Worm (Caenorhabditis elegans) whole organism, L3 larva: Measurements from ENCODE around the gene clc-26.

Source experiments
- R02D3.7 ChIP-seq: fragments of 150-350 bp; optimal IDR thresholded peaks from 2 replicates; lab custom pipeline; 2014; ENCODE audit warnings: missing biosample characterization, missing genetic modification characterization
- ZK546.5 ChIP-seq: sonication (generic microtip); optimal IDR thresholded peaks from 2 replicates; lab custom pipeline; 2017; ENCODE audit warnings: missing biosample characterization, missing genetic modification characterization
- aly-2 ChIP-seq: fragments of 150-350 bp; optimal IDR thresholded peaks from 2 replicates; lab custom pipeline; 2014; ENCODE audit warnings: missing biosample characterization, missing genetic modification characterization
- ama-1 ChIP-seq: fragments of 150-350 bp; optimal IDR thresholded peaks from 2 replicates; lab custom pipeline; 2018
- ceh-28 ChIP-seq: fragments of 150-350 bp; optimal IDR thresholded peaks from 2 replicates; lab custom pipeline; 2014; ENCODE audit warnings: missing biosample characterization, missing genetic modification reagents, missing genetic modification characterization
- ceh-9 ChIP-seq: sonication (generic microtip); optimal IDR thresholded peaks from 2 replicates; lab custom pipeline; 2018; ENCODE audit warnings: missing biosample characterization, missing genetic modification characterization
- daf-12 ChIP-seq: fragments of 150-350 bp; optimal IDR thresholded peaks from 2 replicates; lab custom pipeline; 2014; ENCODE audit warnings: missing biosample characterization, missing genetic modification reagents, missing genetic modification characterization
- egl-27 ChIP-seq: sonication (generic microtip); optimal IDR thresholded peaks from 4 replicates; lab custom pipeline; 2017; ENCODE audit warnings: missing biosample characterization, missing genetic modification reagents, missing genetic modification characterization
- elt-1 ChIP-seq: fragments of 150-350 bp; optimal IDR thresholded peaks from 2 replicates; lab custom pipeline; 2014; ENCODE audit warnings: missing biosample characterization, missing genetic modification characterization
- elt-2 ChIP-seq: sonication (generic microtip); optimal IDR thresholded peaks from 2 replicates; lab custom pipeline; 2016; ENCODE audit warnings: missing genetic modification reagents, mild to moderate bottlenecking, missing genetic modification characterization, missing compliant biosample characterization
- elt-3 ChIP-seq, 3 experiments: fragments of 150-350 bp in 1 of 3; sonication (generic microtip) in 2 of 3; optimal IDR thresholded peaks; 2 replicates in 2 of 3; 4 replicates in 1 of 3; lab custom pipeline; 2014 to 2017; ENCODE audit warnings: missing biosample characterization in 3 of 3, missing genetic modification characterization in 3 of 3
- eor-1 ChIP-seq, 2 experiments: fragments of 150-350 bp; optimal IDR thresholded peaks; 2 replicates each; lab custom pipeline; 2014 to 2018; ENCODE audit warnings: missing biosample characterization in 2 of 2, missing genetic modification characterization in 2 of 2
- fos-1 ChIP-seq: fragments of 150-350 bp; optimal IDR thresholded peaks from 2 replicates; lab custom pipeline; 2014; ENCODE audit warnings: missing biosample characterization, missing genetic modification characterization
- hmg-11 ChIP-seq: sonication (generic microtip); optimal IDR thresholded peaks from 2 replicates; lab custom pipeline; 2016; ENCODE audit warnings: missing genetic modification characterization, missing compliant biosample characterization
- jun-1 ChIP-seq: fragments of 150-350 bp; optimal IDR thresholded peaks from 2 replicates; lab custom pipeline; 2014; ENCODE audit warnings: missing biosample characterization, missing genetic modification reagents, missing genetic modification characterization
- lin-15B ChIP-seq: fragments of 150-350 bp; optimal IDR thresholded peaks from 2 replicates; lab custom pipeline; 2014; ENCODE audit warnings: missing biosample characterization, missing genetic modification characterization
- lin-39 ChIP-seq: fragments of 150-350 bp; optimal IDR thresholded peaks from 2 replicates; lab custom pipeline; 2018; ENCODE audit warnings: missing biosample characterization, missing genetic modification reagents, missing genetic modification characterization
- lsy-12 ChIP-seq: sonication (generic microtip); optimal IDR thresholded peaks from 2 replicates; lab custom pipeline; 2016; ENCODE audit warnings: mild to moderate bottlenecking, missing genetic modification characterization, missing compliant biosample characterization
- mdl-1 ChIP-seq: fragments of 150-350 bp; optimal IDR thresholded peaks from 2 replicates; lab custom pipeline; 2014; ENCODE audit warnings: missing biosample characterization, missing genetic modification characterization
- mml-1 ChIP-seq: fragments of 150-350 bp; sonication (generic microtip); optimal IDR thresholded peaks from 3 replicates; lab custom pipeline; 2014; ENCODE audit warnings: missing biosample characterization, missing genetic modification characterization
- nfya-1 ChIP-seq: sonication (generic microtip); optimal IDR thresholded peaks from 2 replicates; lab custom pipeline; 2017; ENCODE audit warnings: missing genetic modification characterization, mild to moderate bottlenecking, missing compliant biosample characterization, antibody characterized with exemption, moderate library complexity; ENCODE audit not compliant: insufficient read depth
- nhr-11 ChIP-seq: fragments of 150-350 bp; optimal IDR thresholded peaks from 2 replicates; lab custom pipeline; 2014; ENCODE audit warnings: missing biosample characterization, missing genetic modification characterization
- nhr-12 ChIP-seq: fragments of 150-350 bp; optimal IDR thresholded peaks from 2 replicates; lab custom pipeline; 2014; ENCODE audit warnings: missing biosample characterization, missing genetic modification characterization
- nhr-23 ChIP-seq: fragments of 150-350 bp; optimal IDR thresholded peaks from 2 replicates; lab custom pipeline; 2014; ENCODE audit warnings: missing biosample characterization, missing genetic modification reagents, missing genetic modification characterization
- nhr-237 ChIP-seq: fragments of 150-350 bp; optimal IDR thresholded peaks from 2 replicates; lab custom pipeline; 2014; ENCODE audit warnings: missing biosample characterization, missing genetic modification characterization
- nhr-25 ChIP-seq: sonication (generic microtip); optimal IDR thresholded peaks from 2 replicates; lab custom pipeline; 2017; ENCODE audit warnings: missing biosample characterization, missing genetic modification characterization
- nhr-28 ChIP-seq: fragments of 150-350 bp; optimal IDR thresholded peaks from 2 replicates; lab custom pipeline; 2014; ENCODE audit warnings: missing biosample characterization, missing genetic modification characterization
- nhr-43 ChIP-seq: sonication (generic microtip); optimal IDR thresholded peaks from 2 replicates; lab custom pipeline; 2016; ENCODE audit warnings: mild to moderate bottlenecking, missing genetic modification characterization, missing compliant biosample characterization; ENCODE audit not compliant: poor library complexity, severe bottlenecking
- pha-4 ChIP-seq: fragments of 150-350 bp; optimal IDR thresholded peaks from 2 replicates; lab custom pipeline; 2014; ENCODE audit warnings: missing biosample characterization, missing genetic modification reagents, missing genetic modification characterization
- pqm-1 ChIP-seq: fragments of 150-350 bp; optimal IDR thresholded peaks from 2 replicates; lab custom pipeline; 2017; ENCODE audit warnings: missing biosample characterization, missing genetic modification characterization, inconsistent platforms
- sea-2 ChIP-seq: fragments of 150-350 bp; sonication (generic microtip); optimal IDR thresholded peaks from 4 replicates; lab custom pipeline; 2014; ENCODE audit warnings: missing biosample characterization, missing genetic modification reagents, missing genetic modification characterization
- tbx-2 ChIP-seq: sonication (generic microtip); optimal IDR thresholded peaks from 2 replicates; lab custom pipeline; 2016; ENCODE audit warnings: mild to moderate bottlenecking, missing genetic modification characterization, missing compliant biosample characterization
- unc-39 ChIP-seq: sonication (generic microtip); optimal IDR thresholded peaks from 4 replicates; lab custom pipeline; 2017; ENCODE audit warnings: missing biosample characterization, missing genetic modification characterization
- zag-1 ChIP-seq: fragments of 150-350 bp; optimal IDR thresholded peaks from 2 replicates; lab custom pipeline; 2014; ENCODE audit warnings: missing biosample characterization, missing genetic modification characterization
- ztf-11 ChIP-seq: fragments of 150-350 bp; optimal IDR thresholded peaks from 2 replicates; lab custom pipeline; 2014; ENCODE audit warnings: missing biosample characterization, missing genetic modification characterization

The clc-26 gene

DNA sequence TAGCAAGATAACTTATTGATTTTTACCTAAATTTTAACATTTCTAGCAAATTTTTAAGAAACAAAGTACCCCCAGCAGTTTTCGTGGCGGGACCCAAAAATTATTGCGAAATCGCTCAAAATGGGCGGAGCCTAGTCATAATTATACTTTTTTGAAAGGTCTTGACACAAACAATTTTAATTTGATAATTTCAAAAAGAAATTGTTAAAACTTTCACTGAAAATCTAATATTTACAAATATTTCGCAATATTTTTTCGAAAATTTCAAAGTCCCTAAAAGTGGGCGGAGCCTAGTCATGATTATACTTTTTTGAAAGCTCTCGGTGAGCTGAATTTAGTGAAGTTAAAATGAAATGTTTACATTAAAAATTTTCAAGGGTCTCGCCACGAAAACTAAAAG, 26.4 kb downstream of the clc-26 start:
- TF ChIP-seq ZK546.5 (tag; lab: Kevin White, UChicago) (no peak), nhr-28 (no peak), fos-1 (tag; lab: Kevin White, UChicago) (no peak), mml-1 (tag; lab: Kevin White, UChicago) (no peak), unc-39 (tag; lab: Kevin White, UChicago) (no peak), sea-2 (GFP tag; lab: Kevin White, UChicago) (no peak), eor-1 (tag; optimal IDR thresholded peaks at IDR 0.05; lab: Kevin White, UChicago) (no peak), ama-1 (no peak), mdl-1 (no peak), ztf-11 (tag; lab: Kevin White, UChicago) (no peak), nhr-11 (tag; lab: Kevin White, UChicago) (no peak), lsy-12 (tag; lab: Kevin White, UChicago) (no peak), jun-1 (tag; lab: Kevin White, UChicago) (no peak)

DNA sequence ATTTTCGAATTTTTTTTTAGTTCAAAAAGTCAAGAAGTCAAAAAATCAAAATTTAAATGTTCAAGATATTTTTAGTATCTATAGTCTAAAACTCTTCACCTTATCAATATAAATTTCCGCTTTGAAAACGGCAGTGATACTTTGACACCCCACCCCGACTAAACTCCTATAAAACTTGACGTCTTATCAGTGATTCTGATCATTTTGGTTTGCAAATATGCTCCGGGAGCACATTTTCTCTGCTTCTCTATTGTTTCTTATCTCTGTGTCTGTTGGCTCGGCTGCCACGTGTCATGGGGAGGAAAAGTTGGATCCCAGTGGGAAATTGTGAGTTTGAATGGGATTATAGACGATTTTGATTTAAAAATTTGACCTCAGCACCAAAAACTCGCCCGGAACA, 28.4 kb downstream of the clc-26 start, which contains the start of gene clec-150:
Gene clec-150, plus strand, starts transcription at position 198 of the 400 bp plus-strand sequence.
- TF ChIP-seq nhr-12 = no peak
- peak; percentile 96 for TF ChIP-seq pqm-1 (tag; lab: Kevin White, UChicago)
- TF ChIP-seq ceh-28 (tag; lab: Kevin White, UChicago) = no peak
- TF ChIP-seq nhr-43 (tag; lab: Kevin White, UChicago) = no peak
- no peak for TF ChIP-seq sea-2 (GFP tag; lab: Kevin White, UChicago)
- no peak for TF ChIP-seq lin-15B
- TF ChIP-seq aly-2 = no peak
- no peak for TF ChIP-seq nhr-11 (tag; lab: Kevin White, UChicago)
- TF ChIP-seq mdl-1 = no peak
- no peak for TF ChIP-seq mml-1 (tag; lab: Kevin White, UChicago)
- TF ChIP-seq egl-27 (tag; lab: Kevin White, UChicago) = no peak
- TF ChIP-seq daf-12 (tag; lab: Kevin White, UChicago) = no peak
- TF ChIP-seq nhr-23 (tag; lab: Kevin White, UChicago) = no peak
- no peak for TF ChIP-seq elt-1 (tag; lab: Kevin White, UChicago)
- peak; percentile 41 for TF ChIP-seq pha-4
- no peak for TF ChIP-seq nfya-1 (tag; lab: Kevin White, UChicago)
- peak; percentile 44 for TF ChIP-seq jun-1 (tag; lab: Kevin White, UChicago)
- TF ChIP-seq lin-39 (tag; lab: Kevin White, UChicago) = no peak
- no peak for TF ChIP-seq elt-3 (tag; optimal IDR thresholded peaks at IDR 0.05; lab: Kevin White, UChicago)
- TF ChIP-seq ama-1 = no peak
- TF ChIP-seq ZK546.5 (tag; lab: Kevin White, UChicago) = no peak
- no peak for TF ChIP-seq hmg-11
- TF ChIP-seq tbx-2 (tag; lab: Kevin White, UChicago) = no peak
- TF ChIP-seq lsy-12 (tag; lab: Kevin White, UChicago) = no peak
- no peak for TF ChIP-seq unc-39 (tag; lab: Kevin White, UChicago)
- no peak for TF ChIP-seq nhr-25 (tag; lab: Kevin White, UChicago)
- peak; percentile 98 for TF ChIP-seq elt-2 (tag; lab: Kevin White, UChicago)
- TF ChIP-seq ceh-9 (tag; lab: Kevin White, UChicago) = no peak

DNA sequence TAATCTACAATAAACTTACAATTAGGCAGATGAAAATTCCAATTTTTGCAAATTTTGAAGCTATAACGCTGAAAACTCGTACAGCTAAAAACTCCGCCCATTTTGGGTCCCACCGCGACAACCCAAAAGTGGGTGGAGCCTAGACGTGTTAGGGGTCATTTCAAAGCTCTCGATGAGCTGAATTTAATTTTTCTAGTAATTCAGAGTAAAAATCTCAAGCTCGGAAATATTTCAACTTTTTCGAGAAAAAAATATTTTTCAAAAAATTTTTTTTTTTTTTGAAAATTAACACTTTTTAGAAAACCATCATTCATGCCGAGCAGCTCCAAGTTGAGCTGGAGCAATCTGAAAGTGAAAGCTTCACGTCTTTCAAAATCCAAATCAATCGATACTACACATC, 29.6 kb downstream of the clc-26 start, which contains the start of gene R06B10.7:
Gene R06B10.7, minus strand, starts transcription at position 101 of the 400 bp plus-strand sequence.
- TF ChIP-seq lin-39 (tag; lab: Kevin White, UChicago) (no peak), zag-1 (tag; lab: Kevin White, UChicago) (no peak), hmg-11 (no peak), R02D3.7 (tag; lab: Kevin White, UChicago) (no peak), elt-3 (tag; optimal IDR thresholded peaks at IDR 0.05; lab: Kevin White, UChicago) (no peak), nhr-237 (tag; lab: Kevin White, UChicago) (no peak), pha-4 (no peak), nhr-25 (tag; lab: Kevin White, UChicago) (no peak), nhr-12 (no peak), sea-2 (GFP tag; lab: Kevin White, UChicago) (no peak)

DNA sequence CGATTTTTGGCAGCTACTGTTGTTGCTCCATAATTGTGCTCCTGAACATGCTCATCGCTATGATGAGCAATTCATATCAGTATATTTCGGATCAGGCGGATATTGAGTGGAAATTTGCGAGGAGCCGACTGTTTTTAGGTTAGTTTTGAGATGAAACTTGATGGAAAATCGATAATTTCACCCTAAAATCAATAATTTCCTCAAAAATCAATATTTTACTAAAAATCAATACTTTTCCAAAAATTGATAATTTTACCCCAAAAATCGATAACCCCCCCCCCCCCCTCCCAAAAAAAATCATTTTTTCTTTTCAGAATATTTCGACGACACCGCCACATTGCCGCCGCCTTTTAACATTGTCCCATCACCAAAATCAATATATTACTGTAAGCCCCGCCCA, 32.0 kb downstream of the clc-26 start:
- TF ChIP-seq ztf-11 (tag; lab: Kevin White, UChicago) (no peak), ceh-28 (tag; lab: Kevin White, UChicago) (peak; percentile 45)
